Worm (Caenorhabditis elegans) whole organism, early embryonic: ENCODE data around the gene C33H5.1.

Experiments used
- B0310.2 ChIP-seq: sonication (generic microtip); optimal IDR thresholded peaks from 2 replicates; lab custom pipeline; 2016; ENCODE audit warnings: mild to moderate bottlenecking, missing genetic modification characterization, missing compliant biosample characterization
- F13C5.2 ChIP-seq: sonication (generic microtip); optimal IDR thresholded peaks from 2 replicates; lab custom pipeline; 2017; ENCODE audit warnings: mild to moderate bottlenecking, missing genetic modification characterization, inconsistent platforms, missing compliant biosample characterization
- aly-1 ChIP-seq: sonication (generic microtip); optimal IDR thresholded peaks from 2 replicates; lab custom pipeline; 2016; ENCODE audit warnings: missing genetic modification characterization, missing compliant biosample characterization
- ama-1 ChIP-seq: fragments of 150-350 bp; optimal IDR thresholded peaks from 2 replicates; lab custom pipeline; 2014
- ceh-13 ChIP-seq: fragments of 200-800 bp; sonication (Bioruptor generic); optimal IDR thresholded peaks from 2 replicates; lab custom pipeline; 2018; ENCODE audit warnings: mild to moderate bottlenecking, missing genetic modification characterization, missing compliant biosample characterization
- ceh-36 ChIP-seq: sonication (generic microtip); optimal IDR thresholded peaks from 2 replicates; lab custom pipeline; 2016; ENCODE audit warnings: missing genetic modification characterization, inconsistent platforms, missing compliant biosample characterization
- ets-7 ChIP-seq: sonication (generic microtip); optimal IDR thresholded peaks from 2 replicates; lab custom pipeline; 2016; ENCODE audit warnings: missing genotype, missing genetic modification characterization, missing compliant biosample characterization
- flt-1 ChIP-seq: fragments of 200-800 bp; sonication (Bioruptor generic); IDR thresholded peaks from 2 replicates; pipeline ENCODE4 v1.3.6; 2022; ENCODE audit warnings: missing genetic modification characterization, missing compliant biosample characterization
- hmbx-1 ChIP-seq: sonication (generic microtip); optimal IDR thresholded peaks from 2 replicates; lab custom pipeline; 2016; ENCODE audit warnings: mild to moderate bottlenecking, missing genetic modification characterization, missing compliant biosample characterization
- hmg-4 ChIP-seq: fragments of 200-800 bp; sonication (Bioruptor generic); optimal IDR thresholded peaks from 2 replicates; lab custom pipeline; 2018; ENCODE audit warnings: mild to moderate bottlenecking, missing genetic modification characterization, missing compliant biosample characterization
- hnd-1 ChIP-seq: sonication (generic microtip); optimal IDR thresholded peaks from 2 replicates; lab custom pipeline; 2016; ENCODE audit warnings: missing genetic modification characterization, missing compliant biosample characterization
- pes-1 ChIP-seq: fragments of 200-800 bp; sonication (Bioruptor generic); IDR thresholded peaks from 2 replicates; pipeline ENCODE4 v1.3.6; 2022; ENCODE audit warnings: missing genetic modification reagents, missing genetic modification characterization, missing compliant biosample characterization
- scrt-1 ChIP-seq: fragments of 200-800 bp; sonication (Bioruptor generic); IDR thresholded peaks from 2 replicates; pipeline ENCODE4 v1.3.6; 2022; ENCODE audit warnings: missing genetic modification characterization, missing compliant biosample characterization
- sea-1 ChIP-seq: fragments of 200-800 bp; sonication (Bioruptor generic); conservative IDR thresholded peaks from 2 replicates; pipeline ENCODE4 v1.3.6; 2022; ENCODE audit warnings: missing genetic modification characterization, missing compliant biosample characterization
- tbx-11 ChIP-seq: fragments of 200-800 bp; sonication (Bioruptor generic); IDR thresholded peaks from 2 replicates; pipeline ENCODE4 v1.3.6; 2022; ENCODE audit warnings: missing genetic modification characterization, missing compliant biosample characterization
- tbx-37 ChIP-seq: fragments of 200-800 bp; sonication (Bioruptor generic); conservative IDR thresholded peaks from 2 replicates; pipeline ENCODE4 v1.3.6; 2022; ENCODE audit warnings: missing genetic modification reagents, missing genetic modification characterization, missing compliant biosample characterization
- tra-4 ChIP-seq: sonication (generic microtip); optimal IDR thresholded peaks from 2 replicates; lab custom pipeline; 2017; ENCODE audit warnings: missing genetic modification characterization, missing compliant biosample characterization

Gene C33H5.1

DNA sequence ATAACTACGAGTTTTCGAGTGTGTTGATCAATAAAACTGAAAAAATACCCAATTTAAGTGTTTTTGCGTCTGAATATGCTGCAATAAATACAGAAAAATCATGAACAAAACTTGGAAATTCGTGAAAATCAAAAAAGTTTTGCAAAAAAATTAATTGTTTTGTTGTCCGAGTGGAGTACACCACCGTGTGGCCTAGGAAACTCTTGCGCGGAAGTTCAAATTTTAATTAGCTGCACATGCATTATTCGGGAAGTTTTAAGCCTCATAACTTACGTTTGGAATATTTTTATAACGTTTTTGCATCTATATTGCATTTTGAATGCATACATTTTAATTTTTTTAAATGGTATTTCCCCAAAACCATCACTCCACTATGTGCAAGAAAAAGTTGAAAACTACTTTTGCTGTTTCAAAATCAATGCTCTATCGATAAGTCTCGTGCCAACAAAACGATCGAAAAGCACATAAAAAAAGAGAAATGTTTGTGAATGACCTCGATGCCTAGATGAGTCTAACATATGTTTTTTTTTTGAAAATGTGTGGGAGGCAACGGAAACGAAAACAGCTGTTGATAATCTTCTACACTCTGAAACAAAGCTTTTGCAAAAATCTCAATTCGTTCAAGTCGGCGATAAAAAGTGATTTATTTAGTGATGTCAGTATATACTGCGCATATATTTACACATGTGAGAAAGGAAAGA, 7.8 kb downstream of the C33H5.1 start:
- TF ChIP-seq tbx-37 (GFP tag; lab: Robert Waterston, UW) (no peak), ama-1 (no peak), B0310.2 (tag; lab: Kevin White, UChicago) (no peak), tra-4 (no peak), hnd-1 (tag; lab: Kevin White, UChicago) (no peak), sea-1 (GFP tag; lab: Robert Waterston, UW) (no peak), ceh-13 (GFP tag; lab: Kevin White, UChicago) (no peak), ceh-36 (tag; lab: Kevin White, UChicago) (no peak), scrt-1 (GFP tag; lab: Robert Waterston, UW) (no peak), F13C5.2 (tag; lab: Kevin White, UChicago) (no peak), hmbx-1 (tag; lab: Kevin White, UChicago) (no peak), flt-1 (GFP tag; lab: Robert Waterston, UW) (no peak), tbx-11 (GFP tag; lab: Robert Waterston, UW) (no peak)

DNA sequence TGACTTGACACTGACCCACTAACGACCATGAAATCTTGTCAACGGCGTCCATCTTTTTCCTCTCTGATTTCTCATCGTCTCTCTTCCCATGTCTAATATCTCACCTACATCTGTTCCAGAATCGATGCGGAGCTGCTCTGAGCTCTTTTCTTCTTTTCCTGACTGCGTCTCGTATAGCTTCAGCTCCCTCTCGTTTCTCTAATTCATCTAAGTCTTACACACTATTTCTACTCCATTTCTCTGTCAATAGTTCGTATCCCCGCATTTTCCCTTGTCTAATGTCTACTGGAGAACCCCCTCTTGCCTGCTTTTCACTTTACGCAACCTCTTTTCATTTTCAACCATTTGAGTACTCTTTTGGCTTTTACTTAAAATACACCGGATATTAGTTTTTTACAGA, 9.1 kb downstream of the C33H5.1 start, which contains the start of gene ric-3:
Gene ric-3 (plus strand): TSS at position 400 of the 400 bp plus-strand sequence.
- TF ChIP-seq hnd-1 (tag; lab: Kevin White, UChicago): no peak
- no peak for TF ChIP-seq ets-7 (tag; lab: Kevin White, UChicago)
- TF ChIP-seq flt-1 (GFP tag; lab: Robert Waterston, UW): no peak
- TF ChIP-seq tra-4: no peak
- no peak for TF ChIP-seq aly-1 (tag; lab: Kevin White, UChicago)
- TF ChIP-seq B0310.2 (tag; lab: Kevin White, UChicago): no peak
- no peak for TF ChIP-seq hmg-4
- TF ChIP-seq scrt-1 (GFP tag; lab: Robert Waterston, UW): no peak
- no peak for TF ChIP-seq pes-1
- no peak for TF ChIP-seq ceh-13 (GFP tag; lab: Kevin White, UChicago)
- TF ChIP-seq sea-1 (GFP tag; lab: Robert Waterston, UW): no peak
- TF ChIP-seq tbx-11 (GFP tag; lab: Robert Waterston, UW): no peak
- no peak for TF ChIP-seq ama-1
- no peak for TF ChIP-seq hmbx-1 (tag; lab: Kevin White, UChicago)
- TF ChIP-seq tbx-37 (GFP tag; lab: Robert Waterston, UW): no peak
- no peak for TF ChIP-seq ceh-36 (tag; lab: Kevin White, UChicago)

ce11 chrIV:7822524-7822923, 13.8 kb downstream of the C33H5.1 start, which contains the start of gene T14A8.2:
TSS of gene T14A8.2 (minus strand) at chrIV:7822624.
- no peak for TF ChIP-seq flt-1 (GFP tag; lab: Robert Waterston, UW)
- TF ChIP-seq tbx-11 (GFP tag; lab: Robert Waterston, UW): no peak
- no peak for TF ChIP-seq tra-4
- TF ChIP-seq aly-1 (tag; lab: Kevin White, UChicago): no peak
- TF ChIP-seq B0310.2 (tag; lab: Kevin White, UChicago): no peak
- no peak for TF ChIP-seq scrt-1 (GFP tag; lab: Robert Waterston, UW)
- no peak for TF ChIP-seq pes-1
- no peak for TF ChIP-seq hmg-4

DNA sequence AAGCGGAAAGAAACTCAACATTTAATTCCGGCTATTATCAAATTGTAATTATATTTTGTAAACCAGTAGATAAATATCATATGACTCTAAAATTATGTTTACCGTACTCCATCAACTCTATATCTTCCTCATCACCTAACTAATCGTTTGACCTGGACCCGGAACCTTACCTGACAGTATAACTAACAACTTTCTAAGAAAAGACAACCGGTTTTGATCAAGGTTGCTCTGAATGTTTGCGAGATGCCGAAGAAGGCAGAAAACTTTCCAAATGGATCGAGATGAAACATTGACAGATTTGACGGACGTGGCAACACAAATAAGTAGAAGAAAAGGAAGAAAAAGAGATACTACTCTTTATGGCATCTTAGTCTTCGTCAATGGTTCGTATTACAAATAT, 15.9 kb downstream of the C33H5.1 start:
- TF ChIP-seq B0310.2 (tag; lab: Kevin White, UChicago): no peak
- TF ChIP-seq hmbx-1 (tag; lab: Kevin White, UChicago): no peak
- no peak for TF ChIP-seq ceh-36 (tag; lab: Kevin White, UChicago)
- TF ChIP-seq flt-1 (GFP tag; lab: Robert Waterston, UW): no peak
- TF ChIP-seq pes-1: no peak
- TF ChIP-seq tbx-11 (GFP tag; lab: Robert Waterston, UW): no peak
- TF ChIP-seq aly-1 (tag; lab: Kevin White, UChicago): no peak

ce11 chrIV:7829275-7829938, 20.7 kb downstream of the C33H5.1 start, which contains the start of gene C06A6.4:
TSS of gene C06A6.4 (minus strand) at chrIV:7829298.
- TF ChIP-seq sea-1 (GFP tag; lab: Robert Waterston, UW): no peak

- TF ChIP-seq flt-1 (GFP tag; lab: Robert Waterston, UW): no peak
- TF ChIP-seq sea-1 (GFP tag; lab: Robert Waterston, UW): no peak
- no peak for TF ChIP-seq pes-1
- TF ChIP-seq ceh-13 (GFP tag; lab: Kevin White, UChicago): no peak
- TF ChIP-seq tbx-37 (GFP tag; lab: Robert Waterston, UW): no peak
- TF ChIP-seq tra-4: no peak
- no peak for TF ChIP-seq ceh-36 (tag; lab: Kevin White, UChicago)
- no peak for TF ChIP-seq F13C5.2 (tag; lab: Kevin White, UChicago)
- TF ChIP-seq hnd-1 (tag; lab: Kevin White, UChicago): no peak
- no peak for TF ChIP-seq ama-1
- TF ChIP-seq tbx-11 (GFP tag; lab: Robert Waterston, UW): no peak
- no peak for TF ChIP-seq ets-7 (tag; lab: Kevin White, UChicago)
Measured at ce11 chrIV:7830151-7830550, 21.4 kb downstream of the C33H5.1 start, which contains the start of gene mvb-12. TSS of gene mvb-12 (plus strand) at chrIV:7830525.

DNA sequence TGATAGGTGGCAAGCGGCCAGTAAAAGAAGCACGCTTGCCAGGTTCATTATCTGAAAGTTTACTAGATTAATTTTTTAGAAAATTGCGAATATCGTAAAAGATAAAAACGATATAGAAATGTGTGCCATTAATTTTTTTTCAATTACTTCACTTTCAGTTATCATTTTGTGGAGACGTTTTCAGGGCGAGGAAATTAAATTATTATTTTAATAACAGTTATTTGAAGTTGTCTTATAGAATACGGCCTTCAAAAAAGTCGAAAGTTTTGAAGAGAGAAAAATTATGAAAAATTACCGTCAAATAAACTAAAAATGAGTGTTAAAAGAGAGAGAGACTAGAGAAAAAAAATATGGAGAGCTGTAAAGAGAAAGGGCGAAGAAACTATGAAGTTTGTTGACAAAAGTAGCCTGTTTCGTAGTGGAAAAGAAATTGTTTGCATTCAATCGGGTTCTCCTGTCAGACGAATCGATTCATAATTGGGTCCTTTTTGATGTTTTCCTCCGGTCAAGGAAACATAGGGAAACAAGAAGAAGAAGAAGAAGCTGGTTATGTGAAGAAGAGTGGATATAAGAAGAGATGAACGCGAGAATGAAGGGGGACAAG, 26.0 kb downstream of the C33H5.1 start, which contains the start of gene erp-44.2:
Gene erp-44.2 (minus strand): TSS at position 51 of the 604 bp plus-strand sequence.
- no peak for TF ChIP-seq B0310.2 (tag; lab: Kevin White, UChicago)
- TF ChIP-seq ceh-13 (GFP tag; lab: Kevin White, UChicago): no peak
- no peak for TF ChIP-seq scrt-1 (GFP tag; lab: Robert Waterston, UW)
- no peak for TF ChIP-seq ceh-36 (tag; lab: Kevin White, UChicago)
- TF ChIP-seq ama-1: no peak
- no peak for TF ChIP-seq F13C5.2 (tag; lab: Kevin White, UChicago)
- no peak for TF ChIP-seq tbx-37 (GFP tag; lab: Robert Waterston, UW)
- TF ChIP-seq tbx-11 (GFP tag; lab: Robert Waterston, UW): no peak
- no peak for TF ChIP-seq pes-1
- TF ChIP-seq hmbx-1 (tag; lab: Kevin White, UChicago): no peak
- TF ChIP-seq hnd-1 (tag; lab: Kevin White, UChicago): no peak
- TF ChIP-seq sea-1 (GFP tag; lab: Robert Waterston, UW): no peak
- no peak for TF ChIP-seq flt-1 (GFP tag; lab: Robert Waterston, UW)
- no peak for TF ChIP-seq tra-4
